Fruit fly (Drosophila melanogaster): ENCODE measurements around the gene c12.2.

DNA sequence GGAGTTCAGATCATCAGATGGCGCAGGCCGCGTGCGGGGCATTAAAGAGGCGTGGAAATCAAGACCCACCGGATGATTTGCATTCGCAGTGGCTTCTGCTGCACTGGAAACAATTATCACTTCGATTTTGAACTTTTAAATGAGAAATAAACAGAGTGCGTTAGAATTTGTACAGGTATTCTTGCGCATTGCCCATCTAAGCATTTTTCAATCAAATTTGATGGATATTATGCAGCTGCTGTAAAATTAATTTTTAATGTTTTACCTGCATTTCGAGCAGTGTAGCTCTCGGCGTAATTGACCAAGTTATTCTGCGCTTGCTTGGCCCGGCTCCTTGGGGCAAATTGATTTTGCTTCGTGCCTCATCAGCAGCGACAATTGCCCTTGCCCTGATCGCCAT is 2.1 kb upstream of the c12.2 start:
- TF ChIP-seq OdsH (GFP tag; optimal IDR thresholded peaks at IDR 0.05) (no peak), GATAd (GFP tag; optimal IDR thresholded peaks at IDR 0.05) (no peak)
